Fruit fly (Drosophila melanogaster) whole organism, embryonic: ENCODE data around the gene glu.
A peak's percentile ranks its signal among the peaks of the same experiment; 100 is the strongest.

Experiments used
- B-H1 ChIP-seq: fragments of 200-800 bp; sonication (Bioruptor generic); IDR thresholded peaks from 3 replicates; pipeline ENCODE4 v1.3.6; 2022; ENCODE audit warnings: missing biosample characterization, missing genetic modification characterization
- CG10979 ChIP-seq: fragments of 200-800 bp; sonication (Bioruptor generic); optimal IDR thresholded peaks from 2 replicates; lab custom pipeline; 2018; ENCODE audit warnings: missing biosample characterization, mild to moderate bottlenecking, missing genetic modification characterization, moderate library complexity
- CG11247 ChIP-seq: fragments of 200-800 bp; sonication (Bioruptor generic); IDR thresholded peaks from 2 replicates; pipeline ENCODE4 v1.3.6; 2022; ENCODE audit warnings: missing biosample characterization, missing genetic modification characterization
- CG11456 ChIP-seq: fragments of 200-800 bp; sonication (Bioruptor generic); IDR thresholded peaks from 3 replicates; pipeline ENCODE4 v1.3.6; 2022; ENCODE audit warnings: missing biosample characterization, missing genetic modification characterization
- CG12071 ChIP-seq: fragments of 200-800 bp; sonication (Bioruptor generic); optimal IDR thresholded peaks from 3 replicates; lab custom pipeline; 2018; ENCODE audit warnings: missing biosample characterization, mild to moderate bottlenecking, missing genetic modification characterization
- CG12104 ChIP-seq: fragments of 200-800 bp; sonication (Bioruptor generic); optimal IDR thresholded peaks from 3 replicates; lab custom pipeline; 2016; ENCODE audit warnings: missing biosample characterization, missing genetic modification characterization
- CG13296 ChIP-seq: fragments of 200-800 bp; sonication (Bioruptor generic); optimal IDR thresholded peaks from 3 replicates; lab custom pipeline; 2018; ENCODE audit warnings: missing biosample characterization, mild to moderate bottlenecking, missing genetic modification characterization
- CG14014 ChIP-seq: fragments of 200-800 bp; sonication (Bioruptor generic); IDR thresholded peaks from 2 replicates; pipeline ENCODE4 v1.3.6; 2022; ENCODE audit warnings: missing biosample characterization, missing genetic modification characterization
- CG15011 ChIP-seq: fragments of 200-800 bp; sonication (Bioruptor generic); optimal IDR thresholded peaks from 3 replicates; lab custom pipeline; 2018; ENCODE audit warnings: missing biosample characterization, mild to moderate bottlenecking, missing genetic modification characterization
- CG17186 ChIP-seq: fragments of 200-800 bp; sonication (Bioruptor generic); optimal IDR thresholded peaks from 3 replicates; lab custom pipeline; 2017; ENCODE audit warnings: missing biosample characterization, missing genetic modification reagents, missing genetic modification characterization
- CG18476 ChIP-seq: fragments of 200-800 bp; sonication (Bioruptor generic); optimal IDR thresholded peaks from 2 replicates; lab custom pipeline; 2016; ENCODE audit warnings: missing biosample characterization, mild to moderate bottlenecking, missing genetic modification characterization
- CG18619 ChIP-seq: fragments of 200-800 bp; sonication (Bioruptor generic); optimal IDR thresholded peaks from 3 replicates; lab custom pipeline; 2017; ENCODE audit warnings: missing biosample characterization, mild to moderate bottlenecking, missing genetic modification characterization
- CG3281 ChIP-seq: fragments of 200-800 bp; sonication (Bioruptor generic); optimal IDR thresholded peaks from 3 replicates; lab custom pipeline; 2017; ENCODE audit warnings: missing biosample characterization, mild to moderate bottlenecking, missing genetic modification characterization
- CG4282 ChIP-seq: fragments of 200-800 bp; sonication (Bioruptor generic); optimal IDR thresholded peaks from 2 replicates; lab custom pipeline; 2016; ENCODE audit warnings: missing biosample characterization, missing genetic modification characterization
- CG6175 ChIP-seq: fragments of 200-800 bp; sonication (Bioruptor generic); IDR thresholded peaks from 3 replicates; pipeline ENCODE4 v1.3.6; 2022; ENCODE audit warnings: missing biosample characterization, missing genetic modification characterization
- CG7745 ChIP-seq: fragments of 200-800 bp; sonication (Bioruptor generic); optimal IDR thresholded peaks from 2 replicates; lab custom pipeline; 2018; ENCODE audit warnings: missing biosample characterization, mild to moderate bottlenecking, missing genetic modification characterization, moderate library complexity
- CG9437 ChIP-seq: fragments of 200-800 bp; sonication (Bioruptor generic); optimal IDR thresholded peaks from 2 replicates; lab custom pipeline; 2018; ENCODE audit warnings: missing biosample characterization, mild to moderate bottlenecking, missing genetic modification characterization
- CTCF ChIP-seq: fragments of 200-800 bp; sonication (Bioruptor generic); optimal IDR thresholded peaks from 2 replicates; lab custom pipeline; 2017; ENCODE audit warnings: missing biosample characterization, mild to moderate bottlenecking, missing genetic modification characterization, moderate library complexity
- Chrac-16 ChIP-seq: fragments of 200-800 bp; sonication (Bioruptor generic); optimal IDR thresholded peaks from 3 replicates; lab custom pipeline; 2016; ENCODE audit warnings: missing biosample characterization, missing genetic modification characterization
- Dbx ChIP-seq: fragments of 200-800 bp; sonication (Bioruptor generic); IDR thresholded peaks from 3 replicates; pipeline ENCODE4 v1.3.6; 2022; ENCODE audit warnings: missing biosample characterization, missing genetic modification characterization
- Dip3 ChIP-seq: fragments of 200-800 bp; sonication (Bioruptor generic); optimal IDR thresholded peaks from 3 replicates; lab custom pipeline; 2016; ENCODE audit warnings: missing biosample characterization, missing genetic modification characterization
- E2f2 ChIP-seq: fragments of 200-800 bp; sonication (Bioruptor generic); IDR thresholded peaks from 2 replicates; pipeline ENCODE4 v1.3.6; 2022; ENCODE audit warnings: missing biosample characterization, missing genetic modification characterization
- ERR ChIP-seq: fragments of 200-800 bp; sonication (Bioruptor generic); optimal IDR thresholded peaks from 2 replicates; lab custom pipeline; 2016; ENCODE audit warnings: missing biosample characterization, missing genetic modification characterization
- HLH54F ChIP-seq: fragments of 200-800 bp; sonication (Bioruptor generic); optimal IDR thresholded peaks from 3 replicates; lab custom pipeline; 2016; ENCODE audit warnings: missing biosample characterization, missing genetic modification characterization
- NFAT ChIP-seq: fragments of 200-800 bp; sonication (Bioruptor generic); IDR thresholded peaks from 2 replicates; pipeline ENCODE4 v1.3.6; 2022; ENCODE audit warnings: missing biosample characterization, missing genetic modification characterization
- NK7.1 ChIP-seq: fragments of 200-800 bp; sonication (Bioruptor generic); optimal IDR thresholded peaks from 3 replicates; lab custom pipeline; 2016; ENCODE audit warnings: missing biosample characterization, missing genetic modification characterization
- Pdp1 ChIP-seq, 2 experiments: fragments of 200-800 bp; sonication (Bioruptor generic); optimal IDR thresholded peaks; 3 replicates each; lab custom pipeline; 2016; ENCODE audit warnings: missing biosample characterization in 2 of 2, missing genetic modification characterization in 2 of 2, mild to moderate bottlenecking in 1 of 2, moderate library complexity in 1 of 2
- Rfx ChIP-seq: fragments of 200-800 bp; sonication (Bioruptor generic); IDR thresholded peaks from 2 replicates; pipeline ENCODE4 v1.3.6; 2022; ENCODE audit warnings: missing biosample characterization, missing genetic modification characterization
- Side ChIP-seq: fragments of 200-800 bp; sonication (Bioruptor generic); optimal IDR thresholded peaks from 2 replicates; lab custom pipeline; 2016; ENCODE audit warnings: missing biosample characterization, missing genetic modification characterization
- bbx ChIP-seq: fragments of 200-800 bp; sonication (Bioruptor generic); IDR thresholded peaks from 2 replicates; pipeline ENCODE4 v1.3.6; 2022; ENCODE audit warnings: missing biosample characterization, missing genetic modification characterization; ENCODE audit not compliant: partially characterized antibody
- caup ChIP-seq: fragments of 200-800 bp; sonication (Bioruptor generic); optimal IDR thresholded peaks from 3 replicates; lab custom pipeline; 2017; ENCODE audit warnings: missing biosample characterization, mild to moderate bottlenecking, missing genetic modification characterization, moderate library complexity; ENCODE audit not compliant: severe bottlenecking
- chinmo ChIP-seq: fragments of 200-800 bp; sonication (Bioruptor generic); IDR thresholded peaks from 4 replicates; pipeline ENCODE4 v1.3.6; 2022; ENCODE audit warnings: missing biosample characterization, missing genetic modification characterization; ENCODE audit not compliant: partially characterized antibody
- cwo ChIP-seq: fragments of 200-800 bp; sonication (Bioruptor generic); optimal IDR thresholded peaks from 3 replicates; lab custom pipeline; 2017; ENCODE audit warnings: missing biosample characterization, missing genetic modification characterization, mild to moderate bottlenecking, moderate library complexity, missing genetic modification reagents
- dm ChIP-seq: fragments of 200-800 bp; sonication (Bioruptor generic); optimal IDR thresholded peaks from 3 replicates; lab custom pipeline; 2016; ENCODE audit warnings: missing biosample characterization, missing genetic modification characterization
- fd3F ChIP-seq: fragments of 200-800 bp; sonication (Bioruptor generic); optimal IDR thresholded peaks from 2 replicates; lab custom pipeline; 2018; ENCODE audit warnings: missing biosample characterization, mild to moderate bottlenecking, missing genetic modification characterization, moderate library complexity
- fru ChIP-seq: fragments of >200 bp; optimal IDR thresholded peaks from 2 replicates; lab custom pipeline; 2017
- gt ChIP-seq: fragments of 200-800 bp; sonication (Bioruptor generic); IDR thresholded peaks from 2 replicates; pipeline ENCODE4 v1.3.6; 2022; ENCODE audit warnings: missing biosample characterization, missing genetic modification characterization
- ind ChIP-seq: fragments of 200-800 bp; sonication (Bioruptor generic); optimal IDR thresholded peaks from 3 replicates; lab custom pipeline; 2016; ENCODE audit warnings: missing biosample characterization, missing genetic modification characterization
- lbe ChIP-seq: fragments of 200-800 bp; sonication (Bioruptor generic); optimal IDR thresholded peaks from 2 replicates; lab custom pipeline; 2016; ENCODE audit warnings: missing biosample characterization, mild to moderate bottlenecking, missing genetic modification characterization
- maf-S ChIP-seq: fragments of 200-800 bp; sonication (Bioruptor generic); optimal IDR thresholded peaks from 2 replicates; lab custom pipeline; 2016; ENCODE audit warnings: missing biosample characterization, missing genetic modification characterization
- mld ChIP-seq: fragments of 200-800 bp; sonication (Bioruptor generic); IDR thresholded peaks from 3 replicates; pipeline ENCODE4 v1.3.6; 2022; ENCODE audit warnings: missing biosample characterization, missing genetic modification characterization; ENCODE audit not compliant: partially characterized antibody
- nau ChIP-seq: fragments of 200-800 bp; sonication (Bioruptor generic); optimal IDR thresholded peaks from 3 replicates; lab custom pipeline; 2017; ENCODE audit warnings: missing biosample characterization, mild to moderate bottlenecking, missing genetic modification characterization, missing genetic modification reagents
- prd ChIP-seq, 3 experiments: fragments of >200 bp in 2 of 3; fragments of 200-800 bp in 1 of 3; sonication (Bioruptor generic) in 1 of 3; optimal IDR thresholded peaks in 2 of 3; IDR thresholded peaks in 1 of 3; 2 replicates in 2 of 3; 3 replicates in 1 of 3; pipeline versions ENCODE4 v1.3.6 to Lab custom; 2017 to 2022; ENCODE audit warnings: missing biosample characterization in 1 of 3, missing genetic modification characterization in 1 of 3
- repo ChIP-seq: fragments of 200-800 bp; sonication (Bioruptor generic); optimal IDR thresholded peaks from 2 replicates; lab custom pipeline; 2016; ENCODE audit warnings: missing biosample characterization, missing genetic modification characterization
- sima ChIP-seq: fragments of 200-800 bp; sonication (Bioruptor generic); optimal IDR thresholded peaks from 2 replicates; lab custom pipeline; 2016; ENCODE audit warnings: missing biosample characterization, missing genetic modification characterization
- trem ChIP-seq: fragments of 200-800 bp; optimal IDR thresholded peaks from 3 replicates; lab custom pipeline; 2019; ENCODE audit warnings: missing biosample characterization, mild to moderate bottlenecking, missing genetic modification characterization, moderate library complexity
- vfl ChIP-seq: fragments of 200-800 bp; sonication (Bioruptor generic); optimal IDR thresholded peaks from 2 replicates; lab custom pipeline; 2016; ENCODE audit warnings: missing biosample characterization, missing genetic modification characterization
- wor ChIP-seq: fragments of 200-800 bp; sonication (Bioruptor generic); IDR thresholded peaks from 2 replicates; pipeline ENCODE4 v1.3.6; 2022; ENCODE audit warnings: missing biosample characterization, missing genetic modification characterization
- yki ChIP-seq: fragments of >200 bp; optimal IDR thresholded peaks from 3 replicates; lab custom pipeline; 2018

Gene glu

dm6 chr2L:16719643-16720515 is 18.3 kb downstream of the glu start, which contains the start of gene Cyt-c-p (continued):
- TF ChIP-seq gt (GFP tag; lab: Robert Waterston, UW) = no peak
- TF ChIP-seq CG18476 = no peak
- no peak for TF ChIP-seq NK7.1
- peak; percentile 52 for TF ChIP-seq dm (GFP tag; lab: Kevin White, UChicago)
- peak; percentile 0 for TF ChIP-seq maf-S
- TF ChIP-seq Chrac-16 (GFP tag; lab: Kevin White, UChicago) = peak; percentile 2
- TF ChIP-seq yki = no peak
- no peak for TF ChIP-seq lbe (GFP tag; lab: Kevin White, UChicago)
- no peak for TF ChIP-seq CG6175
- TF ChIP-seq repo = no peak
- TF ChIP-seq CG11247 = no peak
- TF ChIP-seq sima (GFP tag; lab: Kevin White, UChicago) = no peak
- TF ChIP-seq E2f2 = peak; percentile 99
- TF ChIP-seq HLH54F (GFP tag; lab: Kevin White, UChicago) = peak; percentile 9
- peak in 1 of 2 experiments; percentile 83 for TF ChIP-seq Pdp1 (GFP tag; optimal IDR thresholded peaks at IDR 0.05; lab: Kevin White, UChicago)
- no peak for TF ChIP-seq Side
- TF ChIP-seq CG15011 (GFP tag; lab: Kevin White, UChicago) = no peak
- no peak for TF ChIP-seq CG7745 (tag; lab: Kevin White, UChicago)
- TF ChIP-seq trem (tag; lab: Kevin White, UChicago) = peak; percentile 76
- TF ChIP-seq CG12104 (GFP tag; lab: Kevin White, UChicago) = no peak
- TF ChIP-seq CG4282 (GFP tag; lab: Kevin White, UChicago) = no peak
- peak; percentile 41; the same call in 2 of the 3 replicates for TF ChIP-seq Dbx
- TF ChIP-seq ERR (GFP tag; lab: Kevin White, UChicago) = peak; percentile 7
- peak; percentile 36 for TF ChIP-seq CTCF (GFP tag; lab: Kevin White, UChicago)
- peak; percentile 36; the same call in 1 of the 2 replicates for TF ChIP-seq Rfx (GFP tag; lab: Robert Waterston, UW)
- no peak for TF ChIP-seq CG12071 (GFP tag; lab: Kevin White, UChicago)
- peak; percentile 58; the same call in 1 of the 2 replicates for TF ChIP-seq NFAT (GFP tag; lab: Robert Waterston, UW)
- TF ChIP-seq bbx (GFP tag; lab: Robert Waterston, UW) = peak; percentile 45; the same call in 1 of the 2 replicates
- no peak for TF ChIP-seq wor
- TF ChIP-seq CG17186 (GFP tag; lab: Kevin White, UChicago) = peak; percentile 87
- no peak for TF ChIP-seq fd3F (GFP tag; lab: Kevin White, UChicago)
- no peak for TF ChIP-seq CG14014 (GFP tag; lab: Robert Waterston, UW)
- no peak for TF ChIP-seq Dip3 (GFP tag; lab: Kevin White, UChicago)
- TF ChIP-seq CG10979 (tag; lab: Kevin White, UChicago) = no peak
- TF ChIP-seq CG11456 (GFP tag; lab: Robert Waterston, UW) = no peak
- peak; percentile 52 for TF ChIP-seq caup (GFP tag; lab: Kevin White, UChicago)
- peak; percentile 43 for TF ChIP-seq CG13296
- TF ChIP-seq CG9437 (GFP tag; lab: Kevin White, UChicago) = peak; percentile 48
- TF ChIP-seq fru = no peak
- TF ChIP-seq chinmo (GFP tag; lab: Robert Waterston, UW) = peak; percentile 31; the same call in 1 of the 4 replicates
- TF ChIP-seq CG18619 = peak; percentile 25
- TF ChIP-seq B-H1 (GFP tag; lab: Robert Waterston, UW) = no peak
- TF ChIP-seq nau (GFP tag; lab: Kevin White, UChicago) = peak; percentile 23
- no peak for TF ChIP-seq ind
- TF ChIP-seq mld (GFP tag; lab: Robert Waterston, UW) = no peak
- TF ChIP-seq vfl (GFP tag; lab: Kevin White, UChicago) = no peak
- TF ChIP-seq CG3281 (GFP tag; lab: Kevin White, UChicago) = peak; percentile 47
- peak; percentile 20 for TF ChIP-seq cwo (GFP tag; lab: Kevin White, UChicago)
- TF ChIP-seq prd (optimal IDR thresholded peaks at IDR 0.05; lab: Kevin White, UChicago) = no peak
- TF ChIP-seq prd (GFP tag; IDR thresholded peaks at IDR 0.05; lab: Robert Waterston, UW) = no peak; the same call in 2 of the 3 replicates
